Worm (Caenorhabditis elegans) whole organism, midembryonic: ENCODE data around the gene rom-2.

Experiments
- T22C8.4 ChIP-seq: fragments of 200-800 bp; sonication (Bioruptor generic); IDR thresholded peaks from 2 replicates; pipeline ENCODE4 v1.3.6; 2022; ENCODE audit warnings: missing genetic modification characterization, missing compliant biosample characterization
- cog-1 ChIP-seq: sonication (generic microtip); optimal IDR thresholded peaks from 2 replicates; lab custom pipeline; 2016; ENCODE audit warnings: missing genetic modification characterization, missing compliant biosample characterization
- flt-1 ChIP-seq: fragments of 200-800 bp; sonication (Bioruptor generic); IDR thresholded peaks from 2 replicates; pipeline ENCODE4 v1.3.6; 2022; ENCODE audit warnings: missing genetic modification characterization, missing compliant biosample characterization
- klf-2 ChIP-seq: fragments of 200-800 bp; sonication (Bioruptor generic); conservative IDR thresholded peaks from 2 replicates; pipeline ENCODE4 v1.3.6; 2022; ENCODE audit warnings: missing genetic modification reagents, missing genetic modification characterization, missing compliant biosample characterization
- med-1 ChIP-seq: sonication (generic microtip); optimal IDR thresholded peaks from 2 replicates; lab custom pipeline; 2017; ENCODE audit warnings: missing genetic modification characterization, mild to moderate bottlenecking, missing compliant biosample characterization, antibody characterized with exemption, missing genetic modification reagents; ENCODE audit not compliant: insufficient read depth
- ref-1 ChIP-seq: fragments of 200-800 bp; sonication (Bioruptor generic); conservative IDR thresholded peaks from 2 replicates; pipeline ENCODE4 v1.3.6; 2022; ENCODE audit warnings: missing genetic modification reagents, missing genetic modification characterization, missing compliant biosample characterization
- tab-1 ChIP-seq: fragments of 200-800 bp; sonication (Bioruptor generic); IDR thresholded peaks from 2 replicates; pipeline ENCODE4 v1.3.6; 2022; ENCODE audit warnings: missing genetic modification characterization, missing compliant biosample characterization
- ztf-23 ChIP-seq: fragments of 200-800 bp; sonication (Bioruptor generic); IDR thresholded peaks from 2 replicates; pipeline ENCODE4 v1.3.6; 2022; ENCODE audit warnings: missing genetic modification reagents, missing genetic modification characterization, missing compliant biosample characterization
- ztf-29 ChIP-seq: fragments of 200-800 bp; sonication (Bioruptor generic); IDR thresholded peaks from 2 replicates; pipeline ENCODE4 v1.3.6; 2022; ENCODE audit warnings: missing genetic modification reagents, missing genetic modification characterization, missing compliant biosample characterization

rom-2 gene

DNA sequence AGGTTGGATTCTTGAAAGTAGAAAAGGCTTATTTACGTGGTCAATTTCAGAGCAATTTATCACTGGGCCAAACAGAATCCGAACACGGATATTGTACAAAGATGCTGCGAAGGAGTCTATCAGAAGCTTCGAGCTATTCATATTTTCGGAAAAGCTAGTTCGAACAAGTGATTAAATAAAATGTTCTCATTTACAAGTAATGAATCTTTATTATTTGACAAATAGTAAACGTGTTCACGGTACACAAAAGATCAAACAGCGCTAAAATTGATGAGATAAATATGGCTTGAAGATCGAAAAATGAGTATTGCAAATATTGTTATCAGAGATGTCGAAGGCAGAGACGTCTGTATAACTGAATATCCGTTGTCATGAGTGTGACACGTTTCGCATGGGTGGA is 19.7 kb upstream of the rom-2 start:
- no peak for TF ChIP-seq ref-1 (GFP tag; lab: Robert Waterston, UW)
- no peak for TF ChIP-seq tab-1 (GFP tag; lab: Robert Waterston, UW)
- no peak for TF ChIP-seq med-1 (GFP tag; lab: Kevin White, UChicago)
- no peak for TF ChIP-seq flt-1 (GFP tag; lab: Robert Waterston, UW)
- no peak for TF ChIP-seq cog-1 (tag; lab: Kevin White, UChicago)
- TF ChIP-seq ztf-23 (GFP tag; lab: Robert Waterston, UW), result no peak
- TF ChIP-seq T22C8.4 (GFP tag; lab: Robert Waterston, UW), result no peak
- no peak for TF ChIP-seq ztf-29 (GFP tag; lab: Robert Waterston, UW)
- no peak for TF ChIP-seq klf-2 (GFP tag; lab: Robert Waterston, UW)

DNA sequence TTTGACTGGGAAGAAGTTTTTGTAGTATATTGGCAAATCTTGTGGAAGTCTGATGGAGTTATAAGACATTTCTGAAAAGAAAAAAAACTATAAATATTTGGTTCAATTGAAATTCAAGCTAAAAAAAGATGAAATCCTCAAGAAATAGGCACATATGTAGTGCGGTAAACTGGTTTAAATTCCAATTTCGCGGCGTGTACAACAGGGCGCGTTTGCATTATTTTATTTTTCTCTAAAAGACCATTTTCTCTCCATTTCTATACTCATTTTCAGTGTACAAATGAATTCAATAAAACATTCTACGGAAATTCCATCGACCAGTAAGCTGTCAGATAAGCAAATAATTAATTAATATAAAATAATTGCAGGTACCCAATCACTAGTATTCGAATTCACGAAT is 18.7 kb upstream of the rom-2 start, which contains the start of the genes pri-1 and F58A4.6:
Gene pri-1, minus strand, starts transcription at position 71 of the 400 bp plus-strand sequence.
Gene F58A4.6, plus strand, starts transcription at position 272 of the 400 bp plus-strand sequence.
- TF ChIP-seq ztf-29 (GFP tag; lab: Robert Waterston, UW), result no peak
- no peak for TF ChIP-seq flt-1 (GFP tag; lab: Robert Waterston, UW)
- TF ChIP-seq tab-1 (GFP tag; lab: Robert Waterston, UW), result no peak
- TF ChIP-seq cog-1 (tag; lab: Kevin White, UChicago), result no peak
- TF ChIP-seq ztf-23 (GFP tag; lab: Robert Waterston, UW), result no peak
- TF ChIP-seq T22C8.4 (GFP tag; lab: Robert Waterston, UW), result no peak

DNA sequence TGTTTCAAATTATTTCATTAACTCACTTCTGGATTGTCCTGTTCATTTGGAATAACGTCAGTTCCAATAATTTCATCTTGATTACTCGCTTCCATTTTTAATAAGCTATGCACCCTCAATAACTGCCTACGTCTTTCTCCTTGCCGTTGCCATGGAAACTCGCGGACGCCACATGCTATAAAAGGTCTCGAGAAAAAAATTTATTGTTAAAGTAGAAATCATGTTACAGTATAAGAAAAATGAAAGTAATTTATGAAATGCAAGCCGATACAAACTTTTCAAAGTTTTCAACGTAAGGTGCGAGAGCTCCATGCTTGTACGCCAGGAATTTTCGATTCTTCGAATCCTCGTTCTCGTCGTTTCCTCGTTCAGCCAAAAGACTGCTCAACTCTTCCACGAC is 16.6 kb upstream of the rom-2 start, which contains the start of gene bbs-4:
Gene bbs-4, minus strand, starts transcription at position 101 of the 400 bp plus-strand sequence.
- TF ChIP-seq tab-1 (GFP tag; lab: Robert Waterston, UW), result no peak
- TF ChIP-seq T22C8.4 (GFP tag; lab: Robert Waterston, UW), result no peak
- no peak for TF ChIP-seq ztf-29 (GFP tag; lab: Robert Waterston, UW)
- no peak for TF ChIP-seq ztf-23 (GFP tag; lab: Robert Waterston, UW)
- TF ChIP-seq med-1 (GFP tag; lab: Kevin White, UChicago), result no peak
- no peak for TF ChIP-seq klf-2 (GFP tag; lab: Robert Waterston, UW)
- no peak for TF ChIP-seq ref-1 (GFP tag; lab: Robert Waterston, UW)
- no peak for TF ChIP-seq cog-1 (tag; lab: Kevin White, UChicago)
- TF ChIP-seq flt-1 (GFP tag; lab: Robert Waterston, UW), result no peak

DNA sequence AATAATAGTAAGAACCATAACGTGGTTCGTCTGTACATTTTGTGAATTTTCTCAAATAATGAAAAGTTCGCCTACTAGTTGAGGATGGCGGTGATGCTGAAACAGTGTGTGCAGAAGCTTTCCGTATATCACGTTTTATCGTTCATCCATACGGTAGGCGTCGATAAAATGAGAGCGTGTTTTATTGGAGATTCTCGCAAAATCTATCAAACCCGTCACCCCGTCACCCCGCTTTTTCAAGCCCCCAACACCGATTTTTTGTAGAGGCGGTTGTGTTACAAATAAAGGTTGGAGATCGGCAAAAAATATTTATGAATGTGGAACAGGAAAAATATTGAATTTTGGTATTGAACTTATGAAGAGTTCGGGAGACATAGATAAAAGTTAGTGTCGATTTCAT is 13.2 kb upstream of the rom-2 start, which contains the start of gene clec-161:
Gene clec-161, minus strand, starts transcription at position 101 of the 400 bp plus-strand sequence.
- TF ChIP-seq cog-1 (tag; lab: Kevin White, UChicago), result no peak
- no peak for TF ChIP-seq med-1 (GFP tag; lab: Kevin White, UChicago)
- TF ChIP-seq ztf-23 (GFP tag; lab: Robert Waterston, UW), result no peak
- TF ChIP-seq ref-1 (GFP tag; lab: Robert Waterston, UW), result no peak
- no peak for TF ChIP-seq T22C8.4 (GFP tag; lab: Robert Waterston, UW)
- TF ChIP-seq flt-1 (GFP tag; lab: Robert Waterston, UW), result no peak
- TF ChIP-seq tab-1 (GFP tag; lab: Robert Waterston, UW), result no peak

DNA sequence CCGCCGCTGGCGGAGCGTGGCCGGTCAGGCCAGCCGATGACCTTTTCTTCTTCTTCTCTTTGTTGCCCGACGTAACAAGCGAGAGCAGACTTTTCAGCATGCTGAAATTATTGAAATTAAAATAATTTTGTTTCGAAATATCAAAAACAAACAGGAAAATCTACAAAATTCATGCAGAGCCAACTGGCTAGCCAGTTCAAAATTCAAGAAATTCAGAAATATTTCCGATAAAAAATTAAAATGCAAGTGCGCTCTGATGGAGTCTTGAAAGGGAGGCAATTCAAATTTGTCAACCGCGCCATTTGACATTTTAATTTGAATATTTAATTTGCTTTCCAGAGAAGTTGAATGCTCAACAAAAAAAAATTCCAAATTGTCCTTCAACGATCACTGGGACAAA is 5.2 kb upstream of the rom-2 start, which contains the start of gene F58A4.2:
Gene F58A4.2, minus strand, starts transcription at position 101 of the 400 bp plus-strand sequence.
- TF ChIP-seq tab-1 (GFP tag; lab: Robert Waterston, UW) (no peak), ztf-29 (GFP tag; lab: Robert Waterston, UW) (no peak), T22C8.4 (GFP tag; lab: Robert Waterston, UW) (no peak), flt-1 (GFP tag; lab: Robert Waterston, UW) (no peak), ztf-23 (GFP tag; lab: Robert Waterston, UW) (no peak), med-1 (GFP tag; lab: Kevin White, UChicago) (no peak), cog-1 (tag; lab: Kevin White, UChicago) (no peak), ref-1 (GFP tag; lab: Robert Waterston, UW) (no peak), klf-2 (GFP tag; lab: Robert Waterston, UW) (no peak)

DNA sequence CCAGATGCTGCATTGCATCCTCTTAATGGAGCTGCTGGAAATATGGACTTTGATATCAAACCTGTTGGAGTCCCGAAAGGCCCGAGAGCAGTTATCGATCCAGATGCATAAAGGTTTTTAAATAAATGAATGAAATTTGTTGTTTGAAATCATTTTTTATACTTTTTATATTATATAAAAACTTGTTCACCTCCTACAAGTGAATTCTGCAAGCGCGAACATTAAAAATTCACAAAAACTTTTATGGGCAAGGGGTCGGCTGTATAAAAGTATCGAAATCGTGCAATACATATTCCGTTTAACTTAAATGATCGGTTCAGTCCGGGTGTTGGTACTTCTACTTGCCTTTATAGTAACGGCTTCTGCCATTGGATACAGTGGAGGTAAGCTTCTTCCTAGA is 2.7 kb upstream of the rom-2 start, which contains the start of gene F58A4.1:
Gene F58A4.1, plus strand, starts transcription at position 301 of the 400 bp plus-strand sequence.
- TF ChIP-seq tab-1 (GFP tag; lab: Robert Waterston, UW), result no peak
- no peak for TF ChIP-seq cog-1 (tag; lab: Kevin White, UChicago)
- TF ChIP-seq klf-2 (GFP tag; lab: Robert Waterston, UW), result no peak
- TF ChIP-seq med-1 (GFP tag; lab: Kevin White, UChicago), result no peak
- no peak for TF ChIP-seq flt-1 (GFP tag; lab: Robert Waterston, UW)
- no peak for TF ChIP-seq ztf-23 (GFP tag; lab: Robert Waterston, UW)
- no peak for TF ChIP-seq ref-1 (GFP tag; lab: Robert Waterston, UW)
- TF ChIP-seq ztf-29 (GFP tag; lab: Robert Waterston, UW), result no peak
- TF ChIP-seq T22C8.4 (GFP tag; lab: Robert Waterston, UW), result no peak

DNA sequence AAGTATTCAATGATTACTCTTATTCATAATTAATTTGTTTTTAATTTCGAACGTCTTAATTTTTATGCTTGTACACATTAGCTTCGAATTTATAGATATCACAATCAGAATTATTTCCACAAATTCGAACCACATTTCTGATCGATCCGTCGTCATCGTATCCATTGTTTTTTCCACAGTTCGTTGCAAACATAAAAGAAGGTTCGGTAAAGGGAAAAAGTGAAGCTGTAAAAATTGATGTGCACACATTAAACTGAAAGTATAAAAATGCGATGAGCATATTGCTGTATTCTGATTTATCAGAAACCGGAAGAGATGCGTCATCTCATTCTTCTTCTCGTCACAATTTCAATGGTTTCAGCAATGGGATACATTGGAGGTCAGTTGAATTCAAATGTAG is 1.6 kb upstream of the rom-2 start, which contains the start of gene C48B4.12:
Gene C48B4.12, plus strand, starts transcription at position 301 of the 400 bp plus-strand sequence.
- TF ChIP-seq flt-1 (GFP tag; lab: Robert Waterston, UW), result no peak

DNA sequence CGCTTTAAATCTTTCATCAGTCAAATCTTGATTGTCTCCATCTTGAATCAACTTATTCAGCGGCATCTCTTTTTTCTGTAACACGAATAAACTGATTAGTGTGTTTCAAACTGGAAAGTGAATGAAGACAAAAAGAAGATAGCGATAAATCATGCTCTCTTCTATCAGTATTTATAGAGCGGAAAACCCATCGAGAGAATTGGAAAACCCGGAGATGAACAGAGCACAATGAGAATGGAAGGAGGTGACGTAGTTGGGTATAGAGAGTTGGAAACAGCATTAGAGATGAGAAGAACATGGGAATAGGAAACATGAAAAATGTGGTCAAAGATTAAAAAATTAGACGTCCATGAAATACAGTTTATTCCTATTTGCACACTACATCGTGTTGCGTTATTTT is 3.3 kb downstream of the rom-2 start, which contains the start of gene acox-1.5:
Gene acox-1.5, minus strand, starts transcription at position 75 of the 400 bp plus-strand sequence.
- TF ChIP-seq ztf-29 (GFP tag; lab: Robert Waterston, UW) (no peak), cog-1 (tag; lab: Kevin White, UChicago) (no peak), med-1 (GFP tag; lab: Kevin White, UChicago) (no peak), T22C8.4 (GFP tag; lab: Robert Waterston, UW) (no peak), tab-1 (GFP tag; lab: Robert Waterston, UW) (no peak), ref-1 (GFP tag; lab: Robert Waterston, UW) (no peak), ztf-23 (GFP tag; lab: Robert Waterston, UW) (no peak), flt-1 (GFP tag; lab: Robert Waterston, UW) (no peak), klf-2 (GFP tag; lab: Robert Waterston, UW) (no peak)

DNA sequence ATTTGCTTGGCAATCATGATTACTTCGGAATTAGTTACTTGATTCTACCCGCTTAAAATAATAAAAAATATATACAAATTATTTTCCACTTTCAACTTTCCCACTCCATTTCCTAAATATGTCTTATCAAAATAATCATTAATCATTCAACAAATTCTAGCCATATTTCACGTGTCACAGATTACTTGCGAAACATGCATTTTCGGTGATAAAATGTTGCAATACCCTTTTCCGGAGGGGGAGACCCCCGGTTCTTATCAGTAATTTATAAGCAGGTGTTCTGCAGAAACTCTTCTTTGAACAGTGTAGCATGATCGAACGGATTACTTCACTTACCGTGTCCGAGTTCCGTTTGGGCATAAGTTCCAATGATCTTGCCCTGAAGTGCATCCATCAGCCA is 5.3 kb downstream of the rom-2 start:
- TF ChIP-seq T22C8.4 (GFP tag; lab: Robert Waterston, UW) (no peak), tab-1 (GFP tag; lab: Robert Waterston, UW) (no peak), klf-2 (GFP tag; lab: Robert Waterston, UW) (no peak), cog-1 (tag; lab: Kevin White, UChicago) (no peak), flt-1 (GFP tag; lab: Robert Waterston, UW) (no peak), ref-1 (GFP tag; lab: Robert Waterston, UW) (no peak), ztf-29 (GFP tag; lab: Robert Waterston, UW) (no peak)
